Fruit fly (Drosophila melanogaster) whole organism, embryonic: ENCODE data around the gene CG7810.

Experiments
- Atf3 ChIP-seq: fragments of 200-800 bp; sonication (Bioruptor generic); optimal IDR thresholded peaks from 3 replicates; lab custom pipeline; 2016; ENCODE audit warnings: missing biosample characterization, missing genetic modification characterization
- B-H2 ChIP-seq: fragments of 200-800 bp; sonication (Bioruptor generic); optimal IDR thresholded peaks from 2 replicates; lab custom pipeline; 2018; ENCODE audit warnings: missing biosample characterization, mild to moderate bottlenecking, missing genetic modification characterization
- BEAF-32 ChIP-seq: fragments of 200-800 bp; sonication (Bioruptor generic); optimal IDR thresholded peaks from 3 replicates; lab custom pipeline; 2017; ENCODE audit warnings: missing biosample characterization, missing genetic modification characterization, mild to moderate bottlenecking, moderate library complexity, missing genetic modification reagents
- CG10979 ChIP-seq: fragments of 200-800 bp; sonication (Bioruptor generic); optimal IDR thresholded peaks from 2 replicates; lab custom pipeline; 2018; ENCODE audit warnings: missing biosample characterization, mild to moderate bottlenecking, missing genetic modification characterization, moderate library complexity
- CG11723 ChIP-seq: fragments of 200-800 bp; sonication (Bioruptor generic); optimal IDR thresholded peaks from 2 replicates; lab custom pipeline; 2017; ENCODE audit warnings: missing biosample characterization, mild to moderate bottlenecking, missing genetic modification characterization
- CG14710 ChIP-seq: fragments of 200-800 bp; sonication (Bioruptor generic); optimal IDR thresholded peaks from 3 replicates; lab custom pipeline; 2019; ENCODE audit warnings: missing biosample characterization, mild to moderate bottlenecking, missing genetic modification characterization, moderate library complexity
- CG1529 ChIP-seq: fragments of 200-800 bp; sonication (Bioruptor generic); optimal IDR thresholded peaks from 3 replicates; lab custom pipeline; 2018; ENCODE audit warnings: missing biosample characterization, missing genetic modification characterization
- CG15601 ChIP-seq: fragments of 200-800 bp; sonication (Bioruptor generic); optimal IDR thresholded peaks from 3 replicates; lab custom pipeline; 2019; ENCODE audit warnings: missing biosample characterization, mild to moderate bottlenecking, missing genetic modification characterization, moderate library complexity
- CG1647 ChIP-seq: fragments of 200-800 bp; sonication (Bioruptor generic); optimal IDR thresholded peaks from 3 replicates; lab custom pipeline; 2016; ENCODE audit warnings: missing biosample characterization, missing genetic modification characterization
- CG17361 ChIP-seq: fragments of 200-800 bp; sonication (Bioruptor generic); IDR thresholded peaks from 3 replicates; pipeline ENCODE4 v1.3.6; 2022; ENCODE audit warnings: missing biosample characterization, missing genetic modification characterization
- CG2116 ChIP-seq: fragments of 200-800 bp; sonication (Bioruptor generic); optimal IDR thresholded peaks from 3 replicates; lab custom pipeline; 2018; ENCODE audit warnings: missing biosample characterization, mild to moderate bottlenecking, missing genetic modification characterization
- CG2120 ChIP-seq: fragments of 200-800 bp; sonication (Bioruptor generic); optimal IDR thresholded peaks from 3 replicates; lab custom pipeline; 2016; ENCODE audit warnings: missing biosample characterization, missing genetic modification characterization
- CG30403 ChIP-seq: fragments of 200-800 bp; sonication (Bioruptor generic); optimal IDR thresholded peaks from 3 replicates; lab custom pipeline; 2016; ENCODE audit warnings: missing biosample characterization, missing genetic modification characterization
- CG30431 ChIP-seq: fragments of 200-800 bp; sonication (Bioruptor generic); optimal IDR thresholded peaks from 2 replicates; lab custom pipeline; 2017; ENCODE audit warnings: missing biosample characterization, missing genetic modification characterization
- CG42726 ChIP-seq: fragments of 200-800 bp; sonication (Bioruptor generic); IDR thresholded peaks from 2 replicates; pipeline ENCODE4 v1.3.6; 2022; ENCODE audit warnings: missing biosample characterization, missing genetic modification characterization; ENCODE audit not compliant: partially characterized antibody
- CG4328 ChIP-seq: fragments of 200-800 bp; sonication (Bioruptor generic); optimal IDR thresholded peaks from 3 replicates; lab custom pipeline; 2017; ENCODE audit warnings: missing biosample characterization, missing genetic modification reagents, missing genetic modification characterization
- CG4404 ChIP-seq: fragments of 200-800 bp; sonication (Bioruptor generic); IDR thresholded peaks from 2 replicates; pipeline ENCODE4 v1.3.6; 2022; ENCODE audit warnings: missing biosample characterization, missing genetic modification characterization
- CG5180 ChIP-seq: fragments of 200-800 bp; sonication (Bioruptor generic); optimal IDR thresholded peaks from 3 replicates; lab custom pipeline; 2017; ENCODE audit warnings: missing biosample characterization, missing genetic modification characterization, mild to moderate bottlenecking, moderate library complexity, missing genetic modification reagents
- CG7372 ChIP-seq: fragments of 200-800 bp; sonication (Bioruptor generic); IDR thresholded peaks from 2 replicates; pipeline ENCODE4 v1.3.6; 2022; ENCODE audit warnings: missing biosample characterization, missing genetic modification characterization
- CG7839 ChIP-seq: fragments of 200-800 bp; sonication (Bioruptor generic); optimal IDR thresholded peaks from 3 replicates; lab custom pipeline; 2018; ENCODE audit warnings: missing biosample characterization, mild to moderate bottlenecking, missing genetic modification characterization, moderate library complexity
- CrebB ChIP-seq: fragments of 200-800 bp; sonication (Bioruptor generic); optimal IDR thresholded peaks from 3 replicates; lab custom pipeline; 2018; ENCODE audit warnings: missing biosample characterization, mild to moderate bottlenecking, missing genetic modification characterization
- Dip3 ChIP-seq: fragments of 200-800 bp; sonication (Bioruptor generic); optimal IDR thresholded peaks from 3 replicates; lab custom pipeline; 2016; ENCODE audit warnings: missing biosample characterization, missing genetic modification characterization
- Eip74EF ChIP-seq, 2 experiments: fragments of 200-800 bp in 1 of 2; fragments of >200 bp in 1 of 2; sonication (Bioruptor generic) in 1 of 2; optimal IDR thresholded peaks; 2 replicates each; lab custom pipeline; 2017 to 2019; ENCODE audit warnings: missing biosample characterization in 2 of 2, missing genetic modification characterization in 2 of 2, mild to moderate bottlenecking in 1 of 2, moderate library complexity in 1 of 2
- HLH4C ChIP-seq: fragments of 200-800 bp; sonication (Bioruptor generic); IDR thresholded peaks from 3 replicates; pipeline ENCODE4 v1.3.6; 2022; ENCODE audit warnings: missing biosample characterization, missing genetic modification characterization; ENCODE audit not compliant: partially characterized antibody
- Hsf ChIP-seq: fragments of 200-800 bp; sonication (Bioruptor generic); optimal IDR thresholded peaks from 3 replicates; lab custom pipeline; 2016; ENCODE audit warnings: missing biosample characterization, missing genetic modification characterization
- Jarid2 ChIP-seq: fragments of 200-800 bp; sonication (Bioruptor generic); optimal IDR thresholded peaks from 3 replicates; lab custom pipeline; 2017; ENCODE audit warnings: mild to moderate bottlenecking, missing biosample characterization, missing genetic modification reagents, missing genetic modification characterization
- Lhr ChIP-seq: fragments of 200-800 bp; sonication (Bioruptor generic); optimal IDR thresholded peaks from 3 replicates; lab custom pipeline; 2017; ENCODE audit warnings: mild to moderate bottlenecking, missing biosample characterization, missing genetic modification reagents, missing genetic modification characterization
- Myb ChIP-seq: fragments of 200-800 bp; sonication (Bioruptor generic); optimal IDR thresholded peaks from 2 replicates; lab custom pipeline; 2016; ENCODE audit warnings: missing biosample characterization, missing genetic modification characterization
- NK7.1 ChIP-seq: fragments of 200-800 bp; sonication (Bioruptor generic); optimal IDR thresholded peaks from 3 replicates; lab custom pipeline; 2016; ENCODE audit warnings: missing biosample characterization, missing genetic modification characterization
- Opbp ChIP-seq: fragments of 200-800 bp; sonication (Bioruptor generic); IDR thresholded peaks from 3 replicates; pipeline ENCODE4 v1.3.6; 2022; ENCODE audit warnings: missing biosample characterization, missing genetic modification characterization; ENCODE audit not compliant: partially characterized antibody
- Tbp ChIP-seq: fragments of >200 bp; optimal IDR thresholded peaks from 2 replicates; lab custom pipeline; 2018; ENCODE audit warnings: missing biosample characterization, missing genetic modification characterization
- al ChIP-seq: fragments of 200-800 bp; sonication (Bioruptor generic); IDR thresholded peaks from 2 replicates; pipeline ENCODE4 v1.3.6; 2022; ENCODE audit warnings: missing biosample characterization, missing genetic modification characterization
- ase ChIP-seq: fragments of 200-800 bp; sonication (Bioruptor generic); IDR thresholded peaks from 3 replicates; pipeline ENCODE4 v1.3.6; 2022; ENCODE audit warnings: missing biosample characterization, missing genetic modification characterization
- bbx ChIP-seq: fragments of 200-800 bp; sonication (Bioruptor generic); IDR thresholded peaks from 2 replicates; pipeline ENCODE4 v1.3.6; 2022; ENCODE audit warnings: missing biosample characterization, missing genetic modification characterization; ENCODE audit not compliant: partially characterized antibody
- dmrt99B ChIP-seq: fragments of 200-800 bp; sonication (Bioruptor generic); optimal IDR thresholded peaks from 2 replicates; lab custom pipeline; 2018; ENCODE audit warnings: missing biosample characterization, mild to moderate bottlenecking, missing genetic modification characterization, moderate library complexity
- emc ChIP-seq: fragments of 200-800 bp; sonication (Bioruptor generic); optimal IDR thresholded peaks from 2 replicates; lab custom pipeline; 2016; ENCODE audit warnings: missing biosample characterization, missing genetic modification characterization
- eyg ChIP-seq: fragments of 200-800 bp; sonication (Bioruptor generic); optimal IDR thresholded peaks from 3 replicates; lab custom pipeline; 2016; ENCODE audit warnings: missing biosample characterization, missing genetic modification characterization
- fd96Cb ChIP-seq: fragments of 200-800 bp; sonication (Bioruptor generic); optimal IDR thresholded peaks from 2 replicates; lab custom pipeline; 2018; ENCODE audit warnings: missing biosample characterization, mild to moderate bottlenecking, missing genetic modification characterization, moderate library complexity
- gcm ChIP-seq: fragments of 200-800 bp; sonication (Bioruptor generic); optimal IDR thresholded peaks from 2 replicates; lab custom pipeline; 2019; ENCODE audit warnings: missing biosample characterization, mild to moderate bottlenecking, missing genetic modification characterization, moderate library complexity
- knrl ChIP-seq: fragments of 200-800 bp; sonication (Bioruptor generic); IDR thresholded peaks from 3 replicates; pipeline ENCODE4 v1.3.6; 2022; ENCODE audit warnings: missing biosample characterization, missing genetic modification characterization; ENCODE audit not compliant: partially characterized antibody
- lmd ChIP-seq: fragments of 200-800 bp; sonication (Bioruptor generic); IDR thresholded peaks from 2 replicates; pipeline ENCODE4 v1.3.6; 2022; ENCODE audit warnings: missing biosample characterization, missing genetic modification characterization
- nerfin-1 ChIP-seq: fragments of 200-800 bp; sonication (Bioruptor generic); optimal IDR thresholded peaks from 3 replicates; lab custom pipeline; 2019; ENCODE audit warnings: missing biosample characterization, mild to moderate bottlenecking, missing genetic modification characterization, moderate library complexity
- pfk ChIP-seq: fragments of 200-800 bp; sonication (Bioruptor generic); optimal IDR thresholded peaks from 2 replicates; lab custom pipeline; 2018; ENCODE audit warnings: missing biosample characterization, mild to moderate bottlenecking, missing genetic modification characterization, moderate library complexity
- shn ChIP-seq: fragments of 200-800 bp; sonication (Bioruptor generic); optimal IDR thresholded peaks from 3 replicates; lab custom pipeline; 2016; ENCODE audit warnings: missing biosample characterization, missing genetic modification characterization
- toy ChIP-seq: fragments of 200-800 bp; sonication (Bioruptor generic); IDR thresholded peaks from 2 replicates; pipeline ENCODE4 v1.3.6; 2022; ENCODE audit warnings: missing biosample characterization, missing genetic modification characterization
- tup ChIP-seq: fragments of 200-800 bp; sonication (Bioruptor generic); optimal IDR thresholded peaks from 2 replicates; lab custom pipeline; 2016; ENCODE audit warnings: missing biosample characterization, mild to moderate bottlenecking, missing genetic modification characterization, moderate library complexity
- unc-4 ChIP-seq: fragments of 200-800 bp; sonication (Bioruptor generic); IDR thresholded peaks from 2 replicates; pipeline ENCODE4 v1.3.6; 2022; ENCODE audit warnings: missing biosample characterization, missing genetic modification characterization; ENCODE audit not compliant: partially characterized antibody
- yki ChIP-seq: fragments of >200 bp; optimal IDR thresholded peaks from 3 replicates; lab custom pipeline; 2018

CG7810 gene

dm6 chr2L:8292159-8292887, 18.7 kb downstream of the CG7810 start (continued):
- TF ChIP-seq CG1529 (GFP tag; lab: Kevin White, UChicago) (peak; percentile 93), pfk (GFP tag; lab: Kevin White, UChicago) (peak; percentile 43), B-H2 (GFP tag; lab: Kevin White, UChicago) (peak; percentile 95), Atf3 (GFP tag; lab: Kevin White, UChicago) (peak; percentile 87), CG7839 (tag; lab: Kevin White, UChicago) (peak; percentile 97), Eip74EF (GFP tag; optimal IDR thresholded peaks at IDR 0.05; lab: Kevin White, UChicago) (peak in 1 of 2 experiments; percentile 96), Opbp (GFP tag; lab: Robert Waterston, UW) (no peak), CG30431 (GFP tag; lab: Kevin White, UChicago) (peak; percentile 85), CG5180 (GFP tag; lab: Kevin White, UChicago) (peak; percentile 89), emc (peak; percentile 21), dmrt99B (tag; lab: Kevin White, UChicago) (peak; percentile 97), fd96Cb (tag; lab: Kevin White, UChicago) (peak; percentile 95), lmd (GFP tag; lab: Robert Waterston, UW) (peak; percentile 97), gcm (GFP tag; lab: Kevin White, UChicago) (peak; percentile 95), tup (GFP tag; lab: Kevin White, UChicago) (peak; percentile 88), Jarid2 (GFP tag; lab: Kevin White, UChicago) (peak; percentile 70), eyg (peak; percentile 85), HLH4C (GFP tag; lab: Robert Waterston, UW) (no peak), NK7.1 (GFP tag; lab: Kevin White, UChicago) (peak; percentile 87), CG42726 (GFP tag; lab: Robert Waterston, UW) (no peak), nerfin-1 (tag; lab: Kevin White, UChicago) (peak; percentile 95), CG10979 (tag; lab: Kevin White, UChicago) (peak; percentile 97), yki (lab: Kevin White, UChicago) (no peak), toy (GFP tag; lab: Robert Waterston, UW) (peak; percentile 91), CG1647 (GFP tag; lab: Kevin White, UChicago) (peak; percentile 93), Hsf (GFP tag; lab: Kevin White, UChicago) (peak; percentile 96), CG11723 (peak; percentile 92), CG15601 (peak; percentile 96), BEAF-32 (GFP tag; lab: Kevin White, UChicago) (peak; percentile 4), knrl (GFP tag; lab: Robert Waterston, UW) (no peak), CG17361 (GFP tag; lab: Robert Waterston, UW) (peak; percentile 95), Dip3 (GFP tag; lab: Kevin White, UChicago) (peak; percentile 92), CG4404 (GFP tag; lab: Robert Waterston, UW) (peak; percentile 91), shn (GFP tag; lab: Kevin White, UChicago) (peak; percentile 71), CG14710 (tag; lab: Kevin White, UChicago) (peak; percentile 95), CG4328 (GFP tag; lab: Kevin White, UChicago) (peak; percentile 93), unc-4 (GFP tag; lab: Robert Waterston, UW) (no peak), Myb (peak; percentile 79), ase (peak; percentile 95), CG2116 (GFP tag; lab: Kevin White, UChicago) (peak; percentile 70), Lhr (GFP tag; lab: Kevin White, UChicago) (peak; percentile 89), Tbp (GFP tag; lab: Kevin White, UChicago) (no peak), CrebB (tag; lab: Kevin White, UChicago) (peak; percentile 95), CG2120 (peak; percentile 97), CG7372 (GFP tag; lab: Robert Waterston, UW) (peak; percentile 95), al (peak; percentile 95), bbx (GFP tag; lab: Robert Waterston, UW) (no peak), CG30403 (GFP tag; lab: Kevin White, UChicago) (peak; percentile 96)
